Fruit fly (Drosophila melanogaster) whole organism, embryonic: ENCODE results near the gene CG33172.

ENCODE experiments used
- Asciz ChIP-seq: fragments of 200-800 bp; sonication (Bioruptor generic); optimal IDR thresholded peaks from 2 replicates; lab custom pipeline; 2017; ENCODE audit warnings: missing biosample characterization, mild to moderate bottlenecking, missing genetic modification characterization, missing genetic modification reagents
- B-H1 ChIP-seq: fragments of 200-800 bp; sonication (Bioruptor generic); IDR thresholded peaks from 3 replicates; pipeline ENCODE4 v1.3.6; 2022; ENCODE audit warnings: missing biosample characterization, missing genetic modification characterization
- BEAF-32 ChIP-seq: fragments of 200-800 bp; sonication (Bioruptor generic); optimal IDR thresholded peaks from 3 replicates; lab custom pipeline; 2017; ENCODE audit warnings: missing biosample characterization, missing genetic modification characterization, mild to moderate bottlenecking, moderate library complexity, missing genetic modification reagents
- CG11085 ChIP-seq: fragments of 200-800 bp; sonication (Bioruptor generic); IDR thresholded peaks from 2 replicates; pipeline ENCODE4 v1.3.6; 2022; ENCODE audit warnings: missing biosample characterization, missing genetic modification characterization
- CG12659 ChIP-seq: fragments of 200-800 bp; sonication (Bioruptor generic); optimal IDR thresholded peaks from 3 replicates; lab custom pipeline; 2017; ENCODE audit warnings: mild to moderate bottlenecking, missing biosample characterization, missing genetic modification reagents, missing genetic modification characterization
- CG13775 ChIP-seq: fragments of 200-800 bp; sonication (Bioruptor generic); optimal IDR thresholded peaks from 3 replicates; lab custom pipeline; 2017; ENCODE audit warnings: missing biosample characterization, mild to moderate bottlenecking, missing genetic modification characterization
- CG14014 ChIP-seq: fragments of 200-800 bp; sonication (Bioruptor generic); IDR thresholded peaks from 2 replicates; pipeline ENCODE4 v1.3.6; 2022; ENCODE audit warnings: missing biosample characterization, missing genetic modification characterization
- CG14965 ChIP-seq: fragments of 200-800 bp; sonication (Bioruptor generic); optimal IDR thresholded peaks from 2 replicates; lab custom pipeline; 2016; ENCODE audit warnings: missing biosample characterization, missing genetic modification characterization, borderline replicate concordance
- CG17186 ChIP-seq: fragments of 200-800 bp; sonication (Bioruptor generic); optimal IDR thresholded peaks from 3 replicates; lab custom pipeline; 2017; ENCODE audit warnings: missing biosample characterization, missing genetic modification reagents, missing genetic modification characterization
- CG2202 ChIP-seq: fragments of 200-800 bp; sonication (Bioruptor generic); optimal IDR thresholded peaks from 2 replicates; lab custom pipeline; 2018; ENCODE audit warnings: missing biosample characterization, mild to moderate bottlenecking, missing genetic modification characterization
- CG34422 ChIP-seq: fragments of 200-800 bp; sonication (Bioruptor generic); IDR thresholded peaks from 3 replicates; pipeline ENCODE4 v1.3.6; 2022; ENCODE audit warnings: missing biosample characterization, missing genetic modification characterization
- CG3838 ChIP-seq: fragments of 200-800 bp; sonication (Bioruptor generic); optimal IDR thresholded peaks from 3 replicates; lab custom pipeline; 2016; ENCODE audit warnings: missing biosample characterization, missing genetic modification characterization
- CG4282 ChIP-seq: fragments of 200-800 bp; sonication (Bioruptor generic); optimal IDR thresholded peaks from 2 replicates; lab custom pipeline; 2016; ENCODE audit warnings: missing biosample characterization, missing genetic modification characterization
- CG5180 ChIP-seq: fragments of 200-800 bp; sonication (Bioruptor generic); optimal IDR thresholded peaks from 3 replicates; lab custom pipeline; 2017; ENCODE audit warnings: missing biosample characterization, missing genetic modification characterization, mild to moderate bottlenecking, moderate library complexity, missing genetic modification reagents
- CG9609 ChIP-seq: fragments of 200-800 bp; sonication (Bioruptor generic); optimal IDR thresholded peaks from 3 replicates; lab custom pipeline; 2016; ENCODE audit warnings: missing biosample characterization, missing genetic modification characterization
- CoRest ChIP-seq: fragments of 200-800 bp; sonication (Bioruptor generic); optimal IDR thresholded peaks from 3 replicates; lab custom pipeline; 2018; ENCODE audit warnings: missing biosample characterization, mild to moderate bottlenecking, missing genetic modification characterization, moderate library complexity
- D19B ChIP-seq: fragments of 200-800 bp; sonication (Bioruptor generic); optimal IDR thresholded peaks from 2 replicates; lab custom pipeline; 2017; ENCODE audit warnings: missing biosample characterization, mild to moderate bottlenecking, missing genetic modification characterization
- Deaf1 ChIP-seq: fragments of 200-800 bp; optimal IDR thresholded peaks from 3 replicates; lab custom pipeline; 2019; ENCODE audit warnings: missing biosample characterization, mild to moderate bottlenecking, missing genetic modification characterization, moderate library complexity
- Doc3 ChIP-seq: fragments of 200-800 bp; sonication (Bioruptor generic); IDR thresholded peaks from 3 replicates; pipeline ENCODE4 v1.3.6; 2022; ENCODE audit warnings: missing biosample characterization, missing genetic modification characterization; ENCODE audit not compliant: partially characterized antibody
- Gug ChIP-seq: fragments of 200-800 bp; sonication (Bioruptor generic); IDR thresholded peaks from 4 replicates; pipeline ENCODE4 v1.3.6; 2022; ENCODE audit warnings: missing biosample characterization, missing genetic modification characterization
- H15 ChIP-seq: fragments of 200-800 bp; sonication (Bioruptor generic); IDR thresholded peaks from 3 replicates; pipeline ENCODE4 v1.3.6; 2022; ENCODE audit warnings: missing biosample characterization, missing genetic modification characterization
- Hr3 ChIP-seq: fragments of 200-800 bp; sonication (Bioruptor generic); optimal IDR thresholded peaks from 3 replicates; lab custom pipeline; 2016; ENCODE audit warnings: missing biosample characterization, missing genetic modification characterization
- Hr51 ChIP-seq, 2 experiments: fragments of 200-800 bp; sonication (Bioruptor generic); optimal IDR thresholded peaks; 2 replicates in 1 of 2; 3 replicates in 1 of 2; lab custom pipeline; 2016 to 2018; ENCODE audit warnings: missing biosample characterization in 2 of 2, missing genetic modification characterization in 2 of 2, mild to moderate bottlenecking in 1 of 2, moderate library complexity in 1 of 2
- Lhr ChIP-seq: fragments of 200-800 bp; sonication (Bioruptor generic); optimal IDR thresholded peaks from 3 replicates; lab custom pipeline; 2017; ENCODE audit warnings: mild to moderate bottlenecking, missing biosample characterization, missing genetic modification reagents, missing genetic modification characterization
- Lim3 ChIP-seq: fragments of 200-800 bp; sonication (Bioruptor generic); IDR thresholded peaks from 2 replicates; pipeline ENCODE4 v1.3.6; 2022; ENCODE audit warnings: missing biosample characterization, missing genetic modification characterization
- Med ChIP-seq: fragments of 200-800 bp; sonication (Bioruptor generic); peaks from one replicate; lab custom pipeline; 2016; ENCODE audit warnings: missing biosample characterization, missing genetic modification characterization, mild to moderate bottlenecking, inconsistent platforms, moderate library complexity
- Myb ChIP-seq: fragments of 200-800 bp; sonication (Bioruptor generic); optimal IDR thresholded peaks from 2 replicates; lab custom pipeline; 2016; ENCODE audit warnings: missing biosample characterization, missing genetic modification characterization
- NC2β ChIP-seq: fragments of 200-800 bp; sonication (Bioruptor generic); optimal IDR thresholded peaks from 2 replicates; lab custom pipeline; 2016; ENCODE audit warnings: missing biosample characterization, missing genetic modification characterization
- Neu2 ChIP-seq: fragments of 200-800 bp; sonication (Bioruptor generic); optimal IDR thresholded peaks from 3 replicates; lab custom pipeline; 2016; ENCODE audit warnings: missing biosample characterization, missing genetic modification characterization, borderline replicate concordance
- Side ChIP-seq: fragments of 200-800 bp; sonication (Bioruptor generic); optimal IDR thresholded peaks from 2 replicates; lab custom pipeline; 2016; ENCODE audit warnings: missing biosample characterization, missing genetic modification characterization
- Sox102F ChIP-seq: fragments of 200-800 bp; sonication (Bioruptor generic); optimal IDR thresholded peaks from 2 replicates; lab custom pipeline; 2018; ENCODE audit warnings: missing biosample characterization, mild to moderate bottlenecking, missing genetic modification characterization, moderate library complexity
- Ssrp ChIP-seq: fragments of 200-800 bp; sonication (Bioruptor generic); optimal IDR thresholded peaks from 2 replicates; lab custom pipeline; 2018; ENCODE audit warnings: missing biosample characterization, mild to moderate bottlenecking, missing genetic modification characterization, moderate library complexity
- Vsx1 ChIP-seq: fragments of 200-800 bp; sonication (Bioruptor generic); optimal IDR thresholded peaks from 2 replicates; lab custom pipeline; 2017; ENCODE audit warnings: missing biosample characterization, mild to moderate bottlenecking, missing genetic modification characterization, missing genetic modification reagents
- YL-1 ChIP-seq: fragments of 200-800 bp; sonication (Bioruptor generic); optimal IDR thresholded peaks from 3 replicates; lab custom pipeline; 2017; ENCODE audit warnings: missing biosample characterization, mild to moderate bottlenecking, missing genetic modification characterization
- abd-A ChIP-seq: fragments of 200-800 bp; sonication (Bioruptor generic); optimal IDR thresholded peaks from 3 replicates; lab custom pipeline; 2019; ENCODE audit warnings: missing biosample characterization, mild to moderate bottlenecking, missing genetic modification characterization, moderate library complexity
- aop ChIP-seq: fragments of 200-800 bp; sonication (Bioruptor generic); IDR thresholded peaks from 2 replicates; pipeline ENCODE4 v1.3.6; 2022; ENCODE audit warnings: missing biosample characterization, missing genetic modification characterization
- az2 ChIP-seq: fragments of 200-800 bp; sonication (Bioruptor generic); optimal IDR thresholded peaks from 3 replicates; lab custom pipeline; 2016; ENCODE audit warnings: missing biosample characterization, missing genetic modification characterization
- da ChIP-seq: fragments of 200-800 bp; sonication (Bioruptor generic); optimal IDR thresholded peaks from 2 replicates; lab custom pipeline; 2016; ENCODE audit warnings: missing biosample characterization, missing genetic modification characterization
- dpn ChIP-seq, 2 experiments: fragments of 200-800 bp; sonication (Bioruptor generic); optimal IDR thresholded peaks; 3 replicates each; lab custom pipeline; 2016; ENCODE audit warnings: missing biosample characterization in 2 of 2, missing genetic modification characterization in 2 of 2
- en ChIP-seq: fragments of 200-800 bp; sonication (Bioruptor generic); optimal IDR thresholded peaks from 2 replicates; lab custom pipeline; 2016; ENCODE audit warnings: missing biosample characterization, missing genetic modification characterization
- esg ChIP-seq: fragments of 200-800 bp; sonication (Bioruptor generic); conservative IDR thresholded peaks from 2 replicates; pipeline ENCODE4 v1.3.6; 2022; ENCODE audit warnings: missing biosample characterization, missing genetic modification characterization
- jumu ChIP-seq: fragments of 200-800 bp; sonication (Bioruptor generic); optimal IDR thresholded peaks from 3 replicates; lab custom pipeline; 2016; ENCODE audit warnings: missing biosample characterization, missing genetic modification characterization
- kay ChIP-seq: fragments of 200-800 bp; sonication (Bioruptor generic); optimal IDR thresholded peaks from 2 replicates; lab custom pipeline; 2016; ENCODE audit warnings: missing biosample characterization, missing genetic modification characterization
- pan ChIP-seq, 4 experiments: fragments of >200 bp in 3 of 4; fragments of 200-800 bp in 1 of 4; sonication (Bioruptor generic) in 1 of 4; optimal IDR thresholded peaks in 3 of 4; IDR thresholded peaks in 1 of 4; 2 replicates each; pipeline versions ENCODE4 v1.3.6 to Lab custom; 2017 to 2022; ENCODE audit warnings: missing biosample characterization in 2 of 4, missing genetic modification characterization in 2 of 4, mixed read lengths in 1 of 4
- pros ChIP-seq: fragments of 200-800 bp; sonication (Bioruptor generic); optimal IDR thresholded peaks from 3 replicates; lab custom pipeline; 2019; ENCODE audit warnings: missing biosample characterization, mild to moderate bottlenecking, missing genetic modification characterization, moderate library complexity
- schlank ChIP-seq: fragments of 200-800 bp; sonication (Bioruptor generic); optimal IDR thresholded peaks from 2 replicates; lab custom pipeline; 2018; ENCODE audit warnings: missing biosample characterization, mild to moderate bottlenecking, missing genetic modification characterization
- sd ChIP-seq: fragments of 200-800 bp; sonication (Bioruptor generic); optimal IDR thresholded peaks from 3 replicates; lab custom pipeline; 2018; ENCODE audit warnings: missing biosample characterization, mild to moderate bottlenecking, missing genetic modification characterization, moderate library complexity
- slou ChIP-seq: fragments of 200-800 bp; sonication (Bioruptor generic); optimal IDR thresholded peaks from 3 replicates; lab custom pipeline; 2016; ENCODE audit warnings: missing biosample characterization, missing genetic modification characterization
- tna ChIP-seq: fragments of 200-800 bp; sonication (Bioruptor generic); IDR thresholded peaks from 2 replicates; pipeline ENCODE4 v1.3.6; 2022; ENCODE audit warnings: missing biosample characterization, missing genetic modification characterization; ENCODE audit not compliant: partially characterized antibody
- wek ChIP-seq: fragments of 200-800 bp; sonication (Bioruptor generic); optimal IDR thresholded peaks from 3 replicates; lab custom pipeline; 2018; ENCODE audit warnings: missing biosample characterization, mild to moderate bottlenecking, missing genetic modification characterization, moderate library complexity
- wor ChIP-seq: fragments of 200-800 bp; sonication (Bioruptor generic); IDR thresholded peaks from 2 replicates; pipeline ENCODE4 v1.3.6; 2022; ENCODE audit warnings: missing biosample characterization, missing genetic modification characterization

Gene CG33172

DNA sequence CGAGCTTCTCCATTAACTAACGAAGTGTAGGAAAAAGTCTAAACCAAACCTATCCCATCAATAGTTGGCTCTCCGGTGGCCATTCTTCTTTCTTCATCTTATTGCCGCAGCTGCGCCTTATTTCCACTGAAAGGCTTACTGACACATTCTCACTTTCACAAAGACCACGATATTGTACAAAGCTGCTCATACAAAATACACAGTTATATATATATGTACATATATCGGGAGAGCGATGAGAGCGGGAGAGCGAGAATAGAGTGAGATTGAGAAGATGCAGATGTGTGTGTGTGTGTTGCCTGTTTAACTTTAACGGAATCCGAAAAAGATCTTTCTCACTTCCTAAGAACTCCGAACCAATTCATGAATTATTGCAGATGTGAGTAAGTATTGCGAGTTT is 43.8 kb downstream of the CG33172 start (continued):
- TF ChIP-seq az2 (GFP tag; lab: Kevin White, UChicago), result no peak
- no peak for TF ChIP-seq H15 (GFP tag; lab: Robert Waterston, UW)
- no peak for TF ChIP-seq en (GFP tag; lab: Kevin White, UChicago)
- no peak for TF ChIP-seq aop (GFP tag; lab: Robert Waterston, UW)
- TF ChIP-seq CoRest (tag; lab: Kevin White, UChicago), result no peak
- TF ChIP-seq BEAF-32 (GFP tag; lab: Kevin White, UChicago), result no peak
- TF ChIP-seq Side, result no peak
- no peak for TF ChIP-seq CG4282 (GFP tag; lab: Kevin White, UChicago)
- TF ChIP-seq wek (GFP tag; lab: Kevin White, UChicago), result no peak
- TF ChIP-seq CG11085 (GFP tag; lab: Robert Waterston, UW), result no peak
- no peak for TF ChIP-seq CG13775 (GFP tag; lab: Kevin White, UChicago)
- no peak for TF ChIP-seq B-H1
- no peak for TF ChIP-seq CG2202 (tag; lab: Kevin White, UChicago)
- no peak for TF ChIP-seq jumu
- peak; percentile 9 for TF ChIP-seq Deaf1
- TF ChIP-seq Gug (GFP tag; lab: Robert Waterston, UW), result no peak
- TF ChIP-seq CG9609 (GFP tag; lab: Kevin White, UChicago), result no peak
- no peak for TF ChIP-seq CG14014 (GFP tag; lab: Robert Waterston, UW)
- TF ChIP-seq CG34422 (GFP tag; lab: Robert Waterston, UW), result no peak
- no peak for TF ChIP-seq Neu2 (GFP tag; lab: Kevin White, UChicago)
- no peak for TF ChIP-seq Asciz (GFP tag; lab: Kevin White, UChicago)
- TF ChIP-seq pros, result peak; percentile 61
- TF ChIP-seq CG17186 (GFP tag; lab: Kevin White, UChicago), result no peak
- no peak for TF ChIP-seq YL-1 (GFP tag; lab: Kevin White, UChicago)
- TF ChIP-seq esg (GFP tag; lab: Robert Waterston, UW), result no peak
- no peak for TF ChIP-seq D19B
- TF ChIP-seq Ssrp (tag; lab: Kevin White, UChicago), result no peak
- TF ChIP-seq tna (GFP tag; lab: Robert Waterston, UW), result no peak
- TF ChIP-seq slou (GFP tag; lab: Kevin White, UChicago), result no peak
- no peak for TF ChIP-seq Doc3 (GFP tag; lab: Robert Waterston, UW)
- TF ChIP-seq dpn (GFP tag; optimal IDR thresholded peaks at IDR 0.05; lab: Kevin White, UChicago), result no peak
- no peak for TF ChIP-seq Lim3 (GFP tag; lab: Robert Waterston, UW)
- TF ChIP-seq CG3838 (GFP tag; lab: Kevin White, UChicago), result no peak
- no peak for TF ChIP-seq NC2β (GFP tag; lab: Kevin White, UChicago)
- no peak for TF ChIP-seq CG14965
- TF ChIP-seq Vsx1, result no peak
- no peak for TF ChIP-seq Sox102F (GFP tag; lab: Kevin White, UChicago)
- no peak for TF ChIP-seq pan (optimal IDR thresholded peaks at IDR 0.05; lab: Kevin White, UChicago)
- TF ChIP-seq pan (GFP tag; optimal IDR thresholded peaks at IDR 0.05 in 1 of 2, IDR thresholded peaks at IDR 0.05 in 1 of 2), result no peak
- peak; percentile 20 for TF ChIP-seq abd-A
- TF ChIP-seq Med (GFP tag; lab: Kevin White, UChicago), result peak; percentile 48
- TF ChIP-seq wor (GFP tag; lab: Robert Waterston, UW), result no peak
- TF ChIP-seq CG12659 (GFP tag; lab: Kevin White, UChicago), result no peak
- TF ChIP-seq Lhr, result no peak
- TF ChIP-seq kay (GFP tag; lab: Kevin White, UChicago), result no peak
- no peak for TF ChIP-seq schlank (tag; lab: Kevin White, UChicago)
- no peak for TF ChIP-seq da (GFP tag; lab: Kevin White, UChicago)
- TF ChIP-seq Hr3 (GFP tag; lab: Kevin White, UChicago), result no peak
- TF ChIP-seq Myb, result no peak
- peak; percentile 11 for TF ChIP-seq CG5180 (GFP tag; lab: Kevin White, UChicago)
- peak; percentile 66 for TF ChIP-seq sd
- TF ChIP-seq Hr51 (GFP tag; optimal IDR thresholded peaks at IDR 0.05; lab: Kevin White, UChicago), result no peak
